Worm (Caenorhabditis elegans) whole organism, L4/young adult: Measurements from ENCODE around the gene F14H8.4.

Experiments
- W03F9.2 ChIP-seq: fragments of 150-350 bp; optimal IDR thresholded peaks from 2 replicates; lab custom pipeline; 2014; ENCODE audit warnings: missing biosample characterization, missing genetic modification characterization
- dao-5 ChIP-seq: sonication (generic microtip); optimal IDR thresholded peaks from 2 replicates; lab custom pipeline; 2016; ENCODE audit warnings: missing genotype, missing genetic modification characterization, moderate library complexity, missing compliant biosample characterization
- him-1 ChIP-seq: sonication (generic microtip); optimal IDR thresholded peaks from 2 replicates; lab custom pipeline; 2016; ENCODE audit warnings: missing genotype, missing genetic modification reagents, missing genetic modification characterization, missing compliant biosample characterization

- TF ChIP-seq dao-5, result no peak
- no peak for TF ChIP-seq W03F9.2 (tag; lab: Kevin White, UChicago)
- TF ChIP-seq him-1 (tag; lab: Kevin White, UChicago), result no peak
Observed at ce11 chrV:14996236-14996635, 27.4 kb upstream of the F14H8.4 start, which contains the start of gene irld-14.
